Fruit fly (Drosophila melanogaster): ENCODE results near the gene CG32971.

CG32971 gene

DNA sequence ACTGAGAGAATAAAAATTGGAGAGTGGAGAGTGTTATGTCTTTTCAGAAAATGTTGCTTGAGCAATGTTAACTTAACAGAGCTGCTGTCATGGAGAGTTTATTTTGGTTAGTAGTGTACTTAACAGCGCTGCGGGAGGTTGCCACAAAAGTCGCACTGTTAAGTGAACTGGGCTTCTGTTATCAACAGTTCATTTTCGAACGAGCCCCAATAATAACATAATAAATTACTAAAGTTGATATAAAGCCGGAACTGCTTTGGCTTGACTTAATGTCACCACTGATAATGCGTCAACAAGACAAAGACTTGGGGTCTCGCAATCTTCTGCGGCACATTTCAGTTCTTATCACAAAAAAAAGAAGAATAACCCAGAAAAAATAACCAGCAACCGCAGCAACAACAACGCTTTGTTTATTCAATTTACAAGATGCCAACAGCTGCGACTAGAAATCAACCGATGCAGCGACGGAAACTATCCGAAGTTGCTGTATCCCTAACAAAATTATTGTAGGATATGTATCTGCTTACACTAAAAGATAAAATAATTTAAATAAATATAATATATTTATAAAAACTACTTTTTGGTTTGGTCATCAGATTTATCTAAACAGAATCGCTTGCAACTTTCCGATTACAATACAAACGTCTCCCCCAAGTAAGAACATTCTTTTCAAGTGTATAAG lies 39.9 kb upstream of the CG32971 start:
- TF ChIP-seq bab1 (GFP tag; optimal IDR thresholded peaks at IDR 0.05) (no peak), CG7101 (tag; optimal IDR thresholded peaks at IDR 0.05) (no peak), ovo (GFP tag; optimal IDR thresholded peaks at IDR 0.05) (no peak), CG12768 (GFP tag; optimal IDR thresholded peaks at IDR 0.05) (no peak), tj (GFP tag; optimal IDR thresholded peaks at IDR 0.05) (no peak), kay (GFP tag; ENCODE audit: borderline replicate concordance) (no peak), Crg-1 (GFP tag; optimal IDR thresholded peaks at IDR 0.05) (no peak), cnc (optimal IDR thresholded peaks at IDR 0.05) (no peak), pad (GFP tag; optimal IDR thresholded peaks at IDR 0.05) (no peak), toe (GFP tag; optimal IDR thresholded peaks at IDR 0.05) (no peak), Clk (GFP tag; optimal IDR thresholded peaks at IDR 0.05) (no peak), CG14711 (tag; optimal IDR thresholded peaks at IDR 0.05) (no peak), CG7045 (GFP tag; optimal IDR thresholded peaks at IDR 0.05) (no peak)

DNA sequence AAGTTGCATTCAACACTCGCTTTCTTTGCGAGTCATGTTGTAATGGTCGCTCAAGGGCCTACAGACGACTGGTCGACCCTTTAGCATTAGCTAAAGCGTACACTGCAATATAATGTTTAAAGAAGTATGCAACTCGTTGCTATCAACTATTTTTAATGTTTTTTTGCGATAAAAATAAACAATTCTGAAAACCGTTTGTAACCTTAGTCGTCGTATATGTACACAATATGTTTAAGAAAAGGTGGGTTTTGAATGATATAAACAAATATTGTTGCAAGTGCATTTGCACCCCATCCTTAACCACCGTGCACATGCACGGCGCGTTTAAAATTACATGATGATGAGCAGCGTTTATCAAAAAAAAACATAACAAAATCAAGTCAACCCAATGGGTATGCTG lies 38.5 kb upstream of the CG32971 start:
- TF ChIP-seq pad (GFP tag; optimal IDR thresholded peaks at IDR 0.05) (no peak), CG14711 (tag; optimal IDR thresholded peaks at IDR 0.05) (no peak), Mnt (GFP tag; optimal IDR thresholded peaks at IDR 0.05) (no peak), kay (GFP tag; ENCODE audit: borderline replicate concordance) (no peak), CG12768 (GFP tag; optimal IDR thresholded peaks at IDR 0.05) (no peak), ovo (GFP tag; optimal IDR thresholded peaks at IDR 0.05) (no peak), CG11617 (GFP tag; optimal IDR thresholded peaks at IDR 0.05) (no peak), bab1 (GFP tag; optimal IDR thresholded peaks at IDR 0.05) (no peak), Crg-1 (GFP tag; optimal IDR thresholded peaks at IDR 0.05) (no peak), tj (GFP tag; optimal IDR thresholded peaks at IDR 0.05) (no peak), toe (GFP tag; optimal IDR thresholded peaks at IDR 0.05) (no peak), CG7101 (tag; optimal IDR thresholded peaks at IDR 0.05) (no peak), cic (GFP tag; optimal IDR thresholded peaks at IDR 0.05) (no peak)

DNA sequence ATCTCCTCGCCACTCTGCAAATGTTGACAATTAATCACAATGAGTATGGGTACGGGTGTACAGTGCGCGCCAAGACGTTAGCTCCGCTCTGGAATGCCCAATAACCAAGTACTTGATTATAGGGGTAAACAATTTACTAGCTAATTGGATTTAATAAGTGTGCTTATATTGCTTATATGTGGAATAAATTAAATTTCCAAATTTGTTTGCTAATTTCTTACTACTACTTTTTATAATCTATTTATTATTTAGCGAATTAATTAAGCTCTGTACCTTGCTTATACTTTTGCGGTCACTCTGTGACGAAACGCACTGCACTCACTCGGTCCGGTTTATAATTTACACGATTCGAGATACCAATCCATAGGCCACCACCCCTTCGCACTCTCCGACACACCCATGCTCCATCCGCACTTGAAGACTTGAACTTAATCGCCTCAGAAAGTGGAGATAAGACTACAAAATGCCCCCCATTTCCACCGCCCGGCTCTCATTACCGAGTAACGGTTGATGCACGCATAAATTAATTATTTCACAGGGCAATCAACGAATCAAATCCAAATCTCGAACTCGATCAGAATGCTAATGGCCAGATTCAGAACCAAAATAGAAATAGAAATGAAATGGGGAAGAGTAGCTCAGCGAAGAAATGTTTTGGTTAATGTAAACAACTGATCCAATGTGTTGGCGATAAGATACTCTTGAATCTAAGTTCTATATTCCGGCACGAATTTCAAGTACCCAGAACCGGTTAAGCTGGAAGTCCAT lies 36.9 kb upstream of the CG32971 start:
- TF ChIP-seq Crg-1 (GFP tag; optimal IDR thresholded peaks at IDR 0.05) (no peak), CG7101 (tag; optimal IDR thresholded peaks at IDR 0.05) (no peak), cic (GFP tag; optimal IDR thresholded peaks at IDR 0.05) (no peak), kay (GFP tag; ENCODE audit: borderline replicate concordance) (no peak), Clk (GFP tag; optimal IDR thresholded peaks at IDR 0.05) (no peak), toe (GFP tag; optimal IDR thresholded peaks at IDR 0.05) (no peak), CG1620 (GFP tag; optimal IDR thresholded peaks at IDR 0.05) (no peak), pad (GFP tag; optimal IDR thresholded peaks at IDR 0.05) (no peak), Hr96 (GFP tag; optimal IDR thresholded peaks at IDR 0.05) (no peak), CG7045 (GFP tag; optimal IDR thresholded peaks at IDR 0.05) (no peak), tj (GFP tag; optimal IDR thresholded peaks at IDR 0.05) (no peak)

DNA sequence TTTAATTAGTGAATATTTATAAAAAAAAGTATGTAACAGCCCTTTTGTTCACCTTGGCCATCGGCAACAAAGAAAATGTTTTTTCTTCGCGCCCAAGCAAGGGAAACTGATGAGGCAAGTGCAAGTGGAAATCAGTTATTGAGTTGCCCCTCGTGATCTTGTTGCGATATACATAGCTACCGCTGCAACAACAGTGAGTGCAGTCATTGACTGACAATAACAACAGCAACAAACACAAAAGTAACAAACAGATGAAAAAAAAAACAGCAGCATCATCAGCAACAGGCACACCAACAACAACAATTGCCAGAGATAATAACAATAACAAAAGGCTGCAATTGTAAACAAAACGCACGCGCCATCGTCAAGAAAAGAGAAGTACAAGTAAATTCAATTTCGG lies 29.6 kb upstream of the CG32971 start:
- TF ChIP-seq CG14711 (tag; optimal IDR thresholded peaks at IDR 0.05) (no peak), Clk (GFP tag; optimal IDR thresholded peaks at IDR 0.05) (no peak), ovo (GFP tag; optimal IDR thresholded peaks at IDR 0.05) (no peak), CG33017 (tag; optimal IDR thresholded peaks at IDR 0.05) (no peak), kay (GFP tag; ENCODE audit: borderline replicate concordance) (no peak), Mnt (GFP tag; optimal IDR thresholded peaks at IDR 0.05) (no peak), pad (GFP tag; optimal IDR thresholded peaks at IDR 0.05) (no peak), CG1620 (GFP tag; optimal IDR thresholded peaks at IDR 0.05) (no peak), Hr96 (GFP tag; optimal IDR thresholded peaks at IDR 0.05) (no peak), toe (GFP tag; optimal IDR thresholded peaks at IDR 0.05) (no peak), CG7101 (tag; optimal IDR thresholded peaks at IDR 0.05) (no peak), cnc (optimal IDR thresholded peaks at IDR 0.05) (no peak), CG12768 (GFP tag; optimal IDR thresholded peaks at IDR 0.05) (no peak), bab1 (GFP tag; optimal IDR thresholded peaks at IDR 0.05) (no peak), CG11617 (GFP tag; optimal IDR thresholded peaks at IDR 0.05) (no peak), CG5204 (GFP tag; optimal IDR thresholded peaks at IDR 0.05) (no peak), CG7045 (GFP tag; optimal IDR thresholded peaks at IDR 0.05) (no peak), cic (GFP tag; optimal IDR thresholded peaks at IDR 0.05) (no peak), Crg-1 (GFP tag; optimal IDR thresholded peaks at IDR 0.05) (no peak)

DNA sequence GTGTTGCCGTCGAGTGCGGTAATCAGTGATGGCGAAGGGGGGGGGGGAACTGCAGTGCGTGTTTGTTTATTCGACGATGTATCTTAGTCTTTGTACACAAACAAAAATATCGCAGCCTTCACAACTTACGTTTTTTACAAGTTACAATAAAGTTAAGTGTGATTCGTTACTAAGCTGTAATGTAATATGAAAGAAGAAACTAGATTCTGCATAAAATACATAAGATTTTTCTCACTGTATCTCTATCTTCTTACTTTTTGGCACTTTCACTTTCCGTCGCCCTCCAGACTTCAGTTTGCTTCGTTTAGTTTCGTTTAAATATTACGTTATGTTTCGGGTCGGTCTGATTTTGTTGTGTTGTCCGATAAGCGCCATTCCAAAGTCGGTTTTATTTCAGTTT lies 29.1 kb upstream of the CG32971 start:
- no peak for TF ChIP-seq Crg-1 (GFP tag; optimal IDR thresholded peaks at IDR 0.05)
- TF ChIP-seq CG33017 (tag; optimal IDR thresholded peaks at IDR 0.05), result no peak
- no peak for TF ChIP-seq CG11617 (GFP tag; optimal IDR thresholded peaks at IDR 0.05)
- no peak for TF ChIP-seq CG1620 (GFP tag; optimal IDR thresholded peaks at IDR 0.05)
- no peak for TF ChIP-seq kay (GFP tag; ENCODE audit: borderline replicate concordance)
- no peak for TF ChIP-seq CG14711 (tag; optimal IDR thresholded peaks at IDR 0.05)
- TF ChIP-seq cnc (optimal IDR thresholded peaks at IDR 0.05), result no peak
- no peak for TF ChIP-seq Hr96 (GFP tag; optimal IDR thresholded peaks at IDR 0.05)
- TF ChIP-seq Mnt (GFP tag; optimal IDR thresholded peaks at IDR 0.05), result no peak
- TF ChIP-seq Clk (GFP tag; optimal IDR thresholded peaks at IDR 0.05), result no peak
- no peak for TF ChIP-seq CG7101 (tag; optimal IDR thresholded peaks at IDR 0.05)
- TF ChIP-seq bab1 (GFP tag; optimal IDR thresholded peaks at IDR 0.05), result no peak

DNA sequence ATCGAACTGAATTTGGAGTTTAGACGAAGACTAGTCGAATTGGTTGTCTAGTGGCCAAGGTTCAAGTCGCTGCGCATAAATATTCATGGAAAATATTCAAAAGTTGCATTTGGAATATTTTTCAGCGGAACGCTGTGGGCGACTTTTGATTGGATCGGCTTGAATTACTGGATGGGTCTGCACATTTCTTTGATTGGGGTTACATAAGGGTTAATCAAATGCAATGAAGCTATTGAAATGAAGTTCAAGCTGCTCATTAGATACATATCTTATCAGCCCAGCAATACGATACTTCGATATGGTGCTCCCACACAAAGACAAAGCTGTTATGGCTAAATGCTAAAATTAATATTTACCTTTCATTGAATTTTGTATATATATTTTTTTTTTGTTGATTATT lies 28.6 kb upstream of the CG32971 start:
- TF ChIP-seq tj (GFP tag; optimal IDR thresholded peaks at IDR 0.05) (no peak), ovo (GFP tag; optimal IDR thresholded peaks at IDR 0.05) (no peak), CG12768 (GFP tag; optimal IDR thresholded peaks at IDR 0.05) (no peak), CG1620 (GFP tag; optimal IDR thresholded peaks at IDR 0.05) (no peak), Clk (GFP tag; optimal IDR thresholded peaks at IDR 0.05) (no peak), pad (GFP tag; optimal IDR thresholded peaks at IDR 0.05) (no peak), cic (GFP tag; optimal IDR thresholded peaks at IDR 0.05) (no peak), Crg-1 (GFP tag; optimal IDR thresholded peaks at IDR 0.05) (no peak), CG11617 (GFP tag; optimal IDR thresholded peaks at IDR 0.05) (no peak), bab1 (GFP tag; optimal IDR thresholded peaks at IDR 0.05) (no peak), kay (GFP tag; ENCODE audit: borderline replicate concordance) (no peak)

Measured in whole organism, adult.